Fruit fly (Drosophila melanogaster): ENCODE data around the gene Acp95EF.

Acp95EF gene

dm6 chr3R:24221334-24222302, 7.2 kb upstream of the Acp95EF start, which contains the start of gene twin (continued):
- no peak for TF ChIP-seq nom (GFP tag; optimal IDR thresholded peaks at IDR 0.05)
- no peak for TF ChIP-seq CG4707 (GFP tag; optimal IDR thresholded peaks at IDR 0.05)
- peak; percentile 37 for TF ChIP-seq Nf-YB (GFP tag; optimal IDR thresholded peaks at IDR 0.05)
- TF ChIP-seq CG15696 (tag; optimal IDR thresholded peaks at IDR 0.05): peak; percentile 63
- no peak for TF ChIP-seq kah (GFP tag; optimal IDR thresholded peaks at IDR 0.05)
- peak; percentile 62 for TF ChIP-seq sob (GFP tag; IDR thresholded peaks at IDR 0.05)
- no peak for TF ChIP-seq sc (optimal IDR thresholded peaks at IDR 0.05)
- no peak for TF ChIP-seq sc (GFP tag; optimal IDR thresholded peaks at IDR 0.05)
- TF ChIP-seq dmrt99B (tag; optimal IDR thresholded peaks at IDR 0.05): no peak
- TF ChIP-seq sr (GFP tag; IDR thresholded peaks at IDR 0.05): no peak
- TF ChIP-seq BtbVII (GFP tag; optimal IDR thresholded peaks at IDR 0.05): no peak
- TF ChIP-seq Asciz (GFP tag; optimal IDR thresholded peaks at IDR 0.05): no peak
- TF ChIP-seq CG6175 (GFP tag; IDR thresholded peaks at IDR 0.05): no peak
- no peak for TF ChIP-seq mirr (GFP tag; optimal IDR thresholded peaks at IDR 0.05)
- no peak for TF ChIP-seq CG8388 (GFP tag; optimal IDR thresholded peaks at IDR 0.05)
- peak; percentile 58 for TF ChIP-seq CG10147 (GFP tag; optimal IDR thresholded peaks at IDR 0.05)
- TF ChIP-seq lola (GFP tag; optimal IDR thresholded peaks at IDR 0.05): peak in 1 of 3 experiments; percentile 52
- no peak for TF ChIP-seq lab (GFP tag; optimal IDR thresholded peaks at IDR 0.05)
- TF ChIP-seq corto (GFP tag; optimal IDR thresholded peaks at IDR 0.05): no peak
- peak; percentile 4 for TF ChIP-seq CG1603 (tag; optimal IDR thresholded peaks at IDR 0.05)
- TF ChIP-seq Drgx (GFP tag; IDR thresholded peaks at IDR 0.05): no peak
- 0 out of 2 replicates have a peak, but pooled peaks have one; percentile 22 for TF ChIP-seq Poxn (GFP tag; IDR thresholded peaks at IDR 0.05)
- TF ChIP-seq ranshi (GFP tag; IDR thresholded peaks at IDR 0.05): no peak
- TF ChIP-seq Dref (GFP tag; IDR thresholded peaks at IDR 0.05): peak; percentile 71
- peak; percentile 86 for TF ChIP-seq lilli (GFP tag; optimal IDR thresholded peaks at IDR 0.05)
- TF ChIP-seq CTCF (GFP tag; optimal IDR thresholded peaks at IDR 0.05): peak; percentile 20
- no peak for TF ChIP-seq CG11696 (GFP tag; IDR thresholded peaks at IDR 0.05)
- TF ChIP-seq H15 (GFP tag; IDR thresholded peaks at IDR 0.05): peak; percentile 23; the same call in 1 of the 3 replicates
- no peak for TF ChIP-seq Vsx1 (GFP tag; optimal IDR thresholded peaks at IDR 0.05)
- peak; percentile 72 for TF ChIP-seq tx (GFP tag; optimal IDR thresholded peaks at IDR 0.05)
- peak in 1 of 2 experiments; percentile 43 for TF ChIP-seq bsh (GFP tag; optimal IDR thresholded peaks at IDR 0.05)
- peak; percentile 47 for TF ChIP-seq HmgZ (tag; optimal IDR thresholded peaks at IDR 0.05)
- TF ChIP-seq CG4820 (GFP tag; optimal IDR thresholded peaks at IDR 0.05): peak; percentile 21
- TF ChIP-seq Xrp1 (GFP tag; IDR thresholded peaks at IDR 0.05): peak; percentile 61; the same call in 1 of the 2 replicates
- TF ChIP-seq CG16815 (GFP tag; optimal IDR thresholded peaks at IDR 0.05): no peak
- TF ChIP-seq CG8290 (GFP tag; optimal IDR thresholded peaks at IDR 0.05): peak; percentile 48
- TF ChIP-seq CG8290 (tag; optimal IDR thresholded peaks at IDR 0.05): no peak
- no peak; the same call in 1 of the 2 replicates for TF ChIP-seq stc (GFP tag; IDR thresholded peaks at IDR 0.05)
- no peak for TF ChIP-seq dan (GFP tag; IDR thresholded peaks at IDR 0.05)
- TF ChIP-seq MBD-R2 (GFP tag; IDR thresholded peaks at IDR 0.05): peak; percentile 58; the same call in 1 of the 2 replicates
- TF ChIP-seq salm (tag; optimal IDR thresholded peaks at IDR 0.05): no peak
- TF ChIP-seq Dip2 (GFP tag; IDR thresholded peaks at IDR 0.05): no peak
- TF ChIP-seq CG3407 (GFP tag; optimal IDR thresholded peaks at IDR 0.05): no peak
- peak; percentile 58 for TF ChIP-seq Blimp-1 (GFP tag; optimal IDR thresholded peaks at IDR 0.05)
- TF ChIP-seq CG7271 (tag; optimal IDR thresholded peaks at IDR 0.05): no peak
- TF ChIP-seq CG13894 (tag; optimal IDR thresholded peaks at IDR 0.05): peak; percentile 69
- TF ChIP-seq Mes4 (GFP tag; optimal IDR thresholded peaks at IDR 0.05): no peak
- no peak for TF ChIP-seq bigmax (GFP tag; optimal IDR thresholded peaks at IDR 0.05)
- peak; percentile 79 for TF ChIP-seq Scr (GFP tag; IDR thresholded peaks at IDR 0.05; ENCODE audit: partially characterized antibody)

Data from whole organism, embryonic.